Fruit fly (Drosophila melanogaster) whole organism, prepupa: ENCODE measurements around the gene CG13998.

Source experiments
- Blimp-1 ChIP-seq: fragments of 200-800 bp; sonication (Bioruptor generic); optimal IDR thresholded peaks from 3 replicates; lab custom pipeline; 2017; ENCODE audit warnings: missing biosample characterization, missing genetic modification characterization, mild to moderate bottlenecking, moderate library complexity, missing genetic modification reagents
- CG10631 ChIP-seq: fragments of 200-800 bp; sonication (Bioruptor generic); optimal IDR thresholded peaks from 2 replicates; lab custom pipeline; 2016; ENCODE audit warnings: missing biosample characterization, missing genetic modification characterization
- CG10669 ChIP-seq: fragments of 200-800 bp; sonication (Bioruptor generic); optimal IDR thresholded peaks from 3 replicates; lab custom pipeline; 2018; ENCODE audit warnings: missing biosample characterization, mild to moderate bottlenecking, missing genetic modification characterization, moderate library complexity
- CG11294 ChIP-seq: fragments of 200-800 bp; sonication (Bioruptor generic); IDR thresholded peaks from 2 replicates; pipeline ENCODE4 v1.3.6; 2022; ENCODE audit warnings: missing biosample characterization, missing genetic modification characterization
- CG11902 ChIP-seq: fragments of 200-800 bp; sonication (Bioruptor generic); optimal IDR thresholded peaks from 3 replicates; lab custom pipeline; 2016; ENCODE audit warnings: missing biosample characterization, missing genetic modification characterization
- CG15336 ChIP-seq: fragments of 200-800 bp; sonication (Bioruptor generic); IDR thresholded peaks from 2 replicates; pipeline ENCODE4 v1.3.6; 2022; ENCODE audit warnings: missing biosample characterization, missing genetic modification characterization
- CG1621 ChIP-seq: fragments of 200-800 bp; sonication (Bioruptor generic); optimal IDR thresholded peaks from 3 replicates; lab custom pipeline; 2018; ENCODE audit warnings: missing biosample characterization, mild to moderate bottlenecking, missing genetic modification characterization
- CG16779 ChIP-seq: fragments of 200-800 bp; sonication (Bioruptor generic); optimal IDR thresholded peaks from 3 replicates; lab custom pipeline; 2017; ENCODE audit warnings: missing biosample characterization, mild to moderate bottlenecking, missing genetic modification characterization
- CG3032 ChIP-seq: fragments of 200-800 bp; optimal IDR thresholded peaks from 2 replicates; lab custom pipeline; 2019; ENCODE audit warnings: missing biosample characterization, mild to moderate bottlenecking, missing genetic modification characterization, moderate library complexity
- CG31627 ChIP-seq: fragments of 200-800 bp; sonication (Bioruptor generic); optimal IDR thresholded peaks from 3 replicates; lab custom pipeline; 2016; ENCODE audit warnings: missing biosample characterization, missing genetic modification characterization
- CG32006 ChIP-seq: fragments of 200-800 bp; sonication (Bioruptor generic); optimal IDR thresholded peaks from 3 replicates; lab custom pipeline; 2017; ENCODE audit warnings: missing biosample characterization, mild to moderate bottlenecking, missing genetic modification characterization
- CG34406 ChIP-seq: fragments of 200-800 bp; sonication (Bioruptor generic); optimal IDR thresholded peaks from 3 replicates; lab custom pipeline; 2016; ENCODE audit warnings: missing biosample characterization, missing genetic modification characterization
- CG3919 ChIP-seq: fragments of 200-800 bp; sonication (Bioruptor generic); optimal IDR thresholded peaks from 3 replicates; lab custom pipeline; 2016; ENCODE audit warnings: missing biosample characterization, missing genetic modification characterization
- CG4318 ChIP-seq: fragments of 200-800 bp; sonication (Bioruptor generic); optimal IDR thresholded peaks from 3 replicates; lab custom pipeline; 2017; ENCODE audit warnings: missing biosample characterization, mild to moderate bottlenecking, missing genetic modification characterization
- CG6163 ChIP-seq: fragments of 200-800 bp; sonication (Bioruptor generic); IDR thresholded peaks from 3 replicates; pipeline ENCODE4 v1.3.6; 2022; ENCODE audit warnings: missing biosample characterization, missing genetic modification characterization
- CG6276 ChIP-seq: fragments of 200-800 bp; sonication (Bioruptor generic); optimal IDR thresholded peaks from 2 replicates; lab custom pipeline; 2017; ENCODE audit warnings: missing biosample characterization, mild to moderate bottlenecking, missing genetic modification characterization
- CG6808 ChIP-seq: fragments of 200-800 bp; sonication (Bioruptor generic); optimal IDR thresholded peaks from 3 replicates; lab custom pipeline; 2017; ENCODE audit warnings: missing biosample characterization, missing genetic modification characterization, mild to moderate bottlenecking, moderate library complexity, missing genetic modification reagents
- CG6854 ChIP-seq: fragments of 200-800 bp; sonication (Bioruptor generic); optimal IDR thresholded peaks from 2 replicates; lab custom pipeline; 2017; ENCODE audit warnings: missing biosample characterization, mild to moderate bottlenecking, missing genetic modification characterization
- CG7368 ChIP-seq: fragments of 200-800 bp; sonication (Bioruptor generic); optimal IDR thresholded peaks from 3 replicates; lab custom pipeline; 2016; ENCODE audit warnings: missing biosample characterization, missing genetic modification characterization
- CG8119 ChIP-seq: fragments of 200-800 bp; sonication (Bioruptor generic); IDR thresholded peaks from 3 replicates; pipeline ENCODE4 v1.3.6; 2022; ENCODE audit warnings: missing biosample characterization, missing genetic modification characterization
- CG8319 ChIP-seq: fragments of 200-800 bp; sonication (Bioruptor generic); optimal IDR thresholded peaks from 3 replicates; lab custom pipeline; 2016; ENCODE audit warnings: missing biosample characterization, missing genetic modification characterization
- CG8632 ChIP-seq: fragments of 200-800 bp; sonication (Bioruptor generic); optimal IDR thresholded peaks from 3 replicates; lab custom pipeline; 2016; ENCODE audit warnings: missing biosample characterization, missing genetic modification characterization
- CG9139 ChIP-seq: fragments of 200-800 bp; sonication (Bioruptor generic); optimal IDR thresholded peaks from 3 replicates; lab custom pipeline; 2017; ENCODE audit warnings: missing biosample characterization, mild to moderate bottlenecking, missing genetic modification characterization
- Eip75B ChIP-seq: fragments of 200-800 bp; sonication (Bioruptor generic); optimal IDR thresholded peaks from 3 replicates; lab custom pipeline; 2016; ENCODE audit warnings: missing biosample characterization, missing genetic modification characterization
- Eip78C ChIP-seq: fragments of 200-800 bp; sonication (Bioruptor generic); peaks from one replicate; lab custom pipeline; 2016; ENCODE audit warnings: missing biosample characterization, missing genetic modification characterization
- Ets21C ChIP-seq: fragments of 200-800 bp; sonication (Bioruptor generic); optimal IDR thresholded peaks from 3 replicates; lab custom pipeline; 2016; ENCODE audit warnings: missing biosample characterization, missing genetic modification characterization
- Gug ChIP-seq: fragments of 200-800 bp; sonication (Bioruptor generic); IDR thresholded peaks from 2 replicates; pipeline ENCODE4 v1.3.6; 2022; ENCODE audit warnings: missing biosample characterization, missing genetic modification characterization
- Hr38 ChIP-seq: sonication (Bioruptor generic); optimal IDR thresholded peaks from 2 replicates; lab custom pipeline; 2016; ENCODE audit warnings: missing biosample characterization, missing genetic modification characterization
- Lpt ChIP-seq: fragments of 200-800 bp; sonication (Bioruptor generic); optimal IDR thresholded peaks from 3 replicates; lab custom pipeline; 2016; ENCODE audit warnings: missing biosample characterization, missing genetic modification characterization
- Smox ChIP-seq: fragments of 200-800 bp; sonication (Bioruptor generic); optimal IDR thresholded peaks from 3 replicates; lab custom pipeline; 2016; ENCODE audit warnings: missing biosample characterization, missing genetic modification characterization
- Sox14 ChIP-seq: fragments of 200-800 bp; sonication (Bioruptor generic); optimal IDR thresholded peaks from 3 replicates; lab custom pipeline; 2016; ENCODE audit warnings: missing biosample characterization, missing genetic modification characterization
- Sox15 ChIP-seq: fragments of 200-800 bp; sonication (Bioruptor generic); optimal IDR thresholded peaks from 3 replicates; lab custom pipeline; 2016; ENCODE audit warnings: missing biosample characterization, missing genetic modification characterization
- achi ChIP-seq: fragments of 200-800 bp; sonication (Bioruptor generic); optimal IDR thresholded peaks from 3 replicates; lab custom pipeline; 2016; ENCODE audit warnings: missing biosample characterization, missing genetic modification characterization
- dac ChIP-seq: fragments of 200-800 bp; sonication (Bioruptor generic); optimal IDR thresholded peaks from 2 replicates; lab custom pipeline; 2017; ENCODE audit warnings: missing biosample characterization, mild to moderate bottlenecking, missing genetic modification characterization
- dsx ChIP-seq: fragments of 200-800 bp; optimal IDR thresholded peaks from 3 replicates; lab custom pipeline; 2019; ENCODE audit warnings: missing biosample characterization, mild to moderate bottlenecking, missing genetic modification characterization, moderate library complexity; ENCODE audit not compliant: poor library complexity, severe bottlenecking
- eg ChIP-seq: fragments of 200-800 bp; sonication (Bioruptor generic); IDR thresholded peaks from 3 replicates; pipeline ENCODE4 v1.3.6; 2022; ENCODE audit warnings: missing biosample characterization, missing genetic modification characterization
- esn ChIP-seq: fragments of 200-800 bp; sonication (Bioruptor generic); optimal IDR thresholded peaks from 2 replicates; lab custom pipeline; 2016; ENCODE audit warnings: missing biosample characterization, mild to moderate bottlenecking, missing genetic modification characterization, moderate library complexity
- fd59A ChIP-seq: fragments of 200-800 bp; sonication (Bioruptor generic); optimal IDR thresholded peaks from 2 replicates; lab custom pipeline; 2017; ENCODE audit warnings: missing biosample characterization, mild to moderate bottlenecking, missing genetic modification characterization, missing genetic modification reagents
- fkh ChIP-seq: fragments of 200-800 bp; sonication (Bioruptor generic); optimal IDR thresholded peaks from 3 replicates; lab custom pipeline; 2017; ENCODE audit warnings: missing biosample characterization, mild to moderate bottlenecking, missing genetic modification characterization, moderate library complexity
- lz ChIP-seq: fragments of 200-800 bp; sonication (Bioruptor generic); optimal IDR thresholded peaks from 3 replicates; lab custom pipeline; 2016; ENCODE audit warnings: missing biosample characterization, missing genetic modification characterization
- net ChIP-seq: fragments of 200-800 bp; sonication (Bioruptor generic); optimal IDR thresholded peaks from 3 replicates; lab custom pipeline; 2016; ENCODE audit warnings: missing biosample characterization, missing genetic modification characterization
- salr ChIP-seq, 2 experiments: fragments of 200-800 bp; sonication (Bioruptor generic); optimal IDR thresholded peaks; 3 replicates each; lab custom pipeline; 2016 to 2018; ENCODE audit warnings: missing biosample characterization in 2 of 2, missing genetic modification characterization in 2 of 2, mild to moderate bottlenecking in 1 of 2
- spab ChIP-seq: fragments of 200-800 bp; sonication (Bioruptor generic); optimal IDR thresholded peaks from 2 replicates; lab custom pipeline; 2017; ENCODE audit warnings: missing biosample characterization, mild to moderate bottlenecking, missing genetic modification characterization, missing genetic modification reagents
- ss ChIP-seq, 2 experiments: fragments of 200-800 bp; sonication (Bioruptor generic); optimal IDR thresholded peaks; 2 replicates in 1 of 2; 3 replicates in 1 of 2; lab custom pipeline; 2017 to 2018; ENCODE audit warnings: mild to moderate bottlenecking in 2 of 2, missing biosample characterization in 2 of 2, missing genetic modification characterization in 2 of 2, moderate library complexity in 1 of 2
- svp ChIP-seq: fragments of 200-800 bp; sonication (Bioruptor generic); peaks from one replicate; lab custom pipeline; 2016; ENCODE audit warnings: missing biosample characterization, missing genetic modification characterization

The CG13998 gene

dm6 chr2L:5998383-5998782, 41.8 kb upstream of the CG13998 start:
- no peak for TF ChIP-seq Eip75B
- TF ChIP-seq Blimp-1: no peak
- TF ChIP-seq CG3919 (GFP tag; lab: Kevin White, UChicago): no peak
- TF ChIP-seq dsx: no peak
- TF ChIP-seq Smox: no peak
- no peak for TF ChIP-seq Hr38 (GFP tag; lab: Kevin White, UChicago)
- no peak for TF ChIP-seq Sox15 (GFP tag; lab: Kevin White, UChicago)
- TF ChIP-seq spab: no peak
- TF ChIP-seq CG15336: peak; percentile 11; the same call in 1 of the 2 replicates
- TF ChIP-seq, all 60 proteins: peak for 1

- TF ChIP-seq esn (GFP tag; lab: Kevin White, UChicago): peak; percentile 45
- TF ChIP-seq Sox14 (GFP tag; lab: Kevin White, UChicago): no peak
- peak; percentile 22 for TF ChIP-seq CG6276 (GFP tag; lab: Kevin White, UChicago)
- TF ChIP-seq salr (GFP tag; optimal IDR thresholded peaks at IDR 0.05; lab: Kevin White, UChicago): peak in 1 of 2 experiments; percentile 8
- TF ChIP-seq ss (GFP tag; optimal IDR thresholded peaks at IDR 0.05; lab: Kevin White, UChicago): peak; percentile 30 to 78
- TF ChIP-seq CG11902 (GFP tag; lab: Kevin White, UChicago): no peak
- TF ChIP-seq svp (GFP tag; lab: Kevin White, UChicago): no peak
- peak; percentile 29 for TF ChIP-seq CG34406 (GFP tag; lab: Kevin White, UChicago)
- no peak for TF ChIP-seq CG31627
- TF ChIP-seq CG4318 (GFP tag; lab: Kevin White, UChicago): no peak
- TF ChIP-seq CG3032 (tag; lab: Kevin White, UChicago): no peak
- TF ChIP-seq achi (GFP tag; lab: Kevin White, UChicago): peak; percentile 72
- no peak for TF ChIP-seq net (GFP tag; lab: Kevin White, UChicago)
- TF ChIP-seq Eip78C (GFP tag; lab: Kevin White, UChicago): peak; percentile 71
- no peak for TF ChIP-seq fkh (GFP tag; lab: Kevin White, UChicago)
- peak; percentile 12 for TF ChIP-seq CG8319 (GFP tag; lab: Kevin White, UChicago)
- peak; percentile 37 for TF ChIP-seq CG1621 (tag; lab: Kevin White, UChicago)
- TF ChIP-seq CG10669 (GFP tag; lab: Kevin White, UChicago): peak; percentile 39
- TF ChIP-seq CG3919 (GFP tag; lab: Kevin White, UChicago): no peak
- 0 out of 3 replicates have a peak, but pooled peaks have one; percentile 50 for TF ChIP-seq CG6163 (GFP tag; lab: Robert Waterston, UW)
- no peak for TF ChIP-seq Eip75B
- peak; percentile 55 for TF ChIP-seq spab
- peak; percentile 44 for TF ChIP-seq CG8632
- TF ChIP-seq Hr38 (GFP tag; lab: Kevin White, UChicago): no peak
- TF ChIP-seq Blimp-1: peak; percentile 50
- TF ChIP-seq fd59A (GFP tag; lab: Kevin White, UChicago): peak; percentile 16
- no peak for TF ChIP-seq lz
- peak; percentile 60 for TF ChIP-seq CG6808 (GFP tag; lab: Kevin White, UChicago)
- TF ChIP-seq CG7368 (GFP tag; lab: Kevin White, UChicago): peak; percentile 12
- peak; percentile 57 for TF ChIP-seq CG9139 (GFP tag; lab: Kevin White, UChicago)
- peak; percentile 35; the same call in 1 of the 3 replicates for TF ChIP-seq CG8119
- no peak for TF ChIP-seq CG16779 (tag; lab: Kevin White, UChicago)
- TF ChIP-seq CG6854 (GFP tag; lab: Kevin White, UChicago): peak; percentile 69
- TF ChIP-seq Ets21C: no peak
These were observed 41.1 kb upstream of the CG13998 start for dm6 chr2L:5997609-5998229.

dm6 chr2L:5990447-5990846, 33.8 kb upstream of the CG13998 start:
- peak; percentile 3 for TF ChIP-seq spab
- TF ChIP-seq ss (GFP tag; optimal IDR thresholded peaks at IDR 0.05; lab: Kevin White, UChicago): peak in 1 of 2 experiments; percentile 49
- TF ChIP-seq CG6808 (GFP tag; lab: Kevin White, UChicago): peak; percentile 39
- TF ChIP-seq Gug (GFP tag; lab: Robert Waterston, UW): no peak
- TF ChIP-seq CG11294 (GFP tag; lab: Robert Waterston, UW): no peak
- TF ChIP-seq CG8319 (GFP tag; lab: Kevin White, UChicago): no peak
- TF ChIP-seq dac: no peak
- no peak for TF ChIP-seq CG32006 (GFP tag; lab: Kevin White, UChicago)
- TF ChIP-seq Eip78C (GFP tag; lab: Kevin White, UChicago): peak; percentile 54
- TF ChIP-seq eg (GFP tag; lab: Robert Waterston, UW): peak; percentile 31; the same call in 1 of the 3 replicates
- no peak for TF ChIP-seq CG16779 (tag; lab: Kevin White, UChicago)
- TF ChIP-seq Lpt: no peak
- no peak for TF ChIP-seq CG10631 (GFP tag; lab: Kevin White, UChicago)
- no peak for TF ChIP-seq CG6276 (GFP tag; lab: Kevin White, UChicago)
- TF ChIP-seq fkh (GFP tag; lab: Kevin White, UChicago): no peak
